Worm (Caenorhabditis elegans) whole organism, L4 larva: Measurements from ENCODE around the gene K09A9.8.

Source experiments
- ama-1 ChIP-seq: fragments of 150-350 bp; optimal IDR thresholded peaks from 2 replicates; lab custom pipeline; 2014; ENCODE audit warnings: inconsistent platforms, mixed read lengths
- daf-16 ChIP-seq, 3 experiments: sonication (generic microtip); optimal IDR thresholded peaks; 2 replicates each; lab custom pipeline; 2016 to 2017; ENCODE audit warnings: missing genetic modification characterization in 3 of 3, missing genetic modification reagents in 3 of 3, mild to moderate bottlenecking in 2 of 3, missing compliant biosample characterization in 2 of 3, missing biosample characterization in 1 of 3, moderate library complexity in 1 of 3
- egl-27 ChIP-seq: sonication (generic microtip); optimal IDR thresholded peaks from 3 replicates; lab custom pipeline; 2017; ENCODE audit warnings: missing biosample characterization, missing genetic modification reagents, missing genetic modification characterization
- mdl-1 ChIP-seq, 2 experiments: fragments of 150-350 bp in 1 of 2; sonication (generic microtip) in 1 of 2; optimal IDR thresholded peaks; 2 replicates each; lab custom pipeline; 2014 to 2017; ENCODE audit warnings: missing biosample characterization in 2 of 2, missing genetic modification characterization in 2 of 2
- mes-2 ChIP-seq: sonication (generic microtip); optimal IDR thresholded peaks from 2 replicates; lab custom pipeline; 2016; ENCODE audit warnings: missing genotype, mild to moderate bottlenecking, missing genetic modification characterization, missing compliant biosample characterization; ENCODE audit not compliant: poor library complexity, severe bottlenecking
- nhr-237 ChIP-seq: sonication (generic microtip); optimal IDR thresholded peaks from 2 replicates; lab custom pipeline; 2017; ENCODE audit warnings: missing biosample characterization, missing genetic modification characterization
- nhr-48 ChIP-seq: sonication (generic microtip); optimal IDR thresholded peaks from 2 replicates; lab custom pipeline; 2016; ENCODE audit warnings: mild to moderate bottlenecking, missing genetic modification characterization, missing compliant biosample characterization
- pqm-1 ChIP-seq: sonication (generic microtip); optimal IDR thresholded peaks from 2 replicates; lab custom pipeline; 2017; ENCODE audit warnings: missing biosample characterization, missing genetic modification characterization
- set-16 ChIP-seq: fragments of 200-800 bp; sonication (Bioruptor generic); IDR thresholded peaks from 2 replicates; pipeline ENCODE4 v1.3.6; 2022; ENCODE audit warnings: missing genetic modification reagents, missing genetic modification characterization, missing compliant biosample characterization
- tra-1 ChIP-seq: fragments of 200-800 bp; sonication (Bioruptor generic); IDR thresholded peaks from 2 replicates; pipeline ENCODE4 v1.3.6; 2022; ENCODE audit warnings: missing genetic modification reagents, missing genetic modification characterization, missing compliant biosample characterization
- unc-39 ChIP-seq: sonication (generic microtip); optimal IDR thresholded peaks from 2 replicates; lab custom pipeline; 2017; ENCODE audit warnings: missing biosample characterization, missing genetic modification characterization
- unc-62 ChIP-seq, 3 experiments: fragments of 150-350 bp in 1 of 3; sonication (generic microtip); optimal IDR thresholded peaks in 2 of 3; peaks in 1 of 3; 1 replicate in 1 of 3; 2 replicates in 2 of 3; lab custom pipeline; 2014 to 2017; ENCODE audit warnings: missing biosample characterization in 3 of 3, missing genetic modification characterization in 3 of 3, missing genetic modification reagents in 3 of 3, missing genotype in 1 of 3
- zfp-3 ChIP-seq: fragments of 200-800 bp; sonication (Bioruptor generic); conservative IDR thresholded peaks from 2 replicates; pipeline ENCODE4 v1.3.6; 2022; ENCODE audit warnings: missing genetic modification reagents, missing genetic modification characterization, missing compliant biosample characterization

ce11 chrX:15617168-15617567, 20.2 kb upstream of the K09A9.8 start:
- no peak for TF ChIP-seq ama-1 (lab: Kevin White, UChicago)
- TF ChIP-seq egl-27 (tag; lab: Kevin White, UChicago), result no peak
- no peak for TF ChIP-seq mdl-1 (tag; optimal IDR thresholded peaks at IDR 0.05; lab: Kevin White, UChicago)
- no peak for TF ChIP-seq tra-1 (GFP tag; lab: Robert Waterston, UW)
- no peak for TF ChIP-seq unc-62 (GFP tag; optimal IDR thresholded peaks at IDR 0.05 in 1 of 2; lab: Kevin White, UChicago)
- TF ChIP-seq unc-62 (tag; optimal IDR thresholded peaks at IDR 0.05; lab: Kevin White, UChicago), result no peak
- TF ChIP-seq pqm-1 (tag; lab: Kevin White, UChicago), result no peak
- TF ChIP-seq mes-2 (tag; lab: Kevin White, UChicago), result peak; percentile 40
- TF ChIP-seq unc-39 (tag; lab: Kevin White, UChicago), result no peak
- no peak for TF ChIP-seq daf-16 (GFP tag; optimal IDR thresholded peaks at IDR 0.05; lab: Kevin White, UChicago)
- TF ChIP-seq daf-16 (tag; optimal IDR thresholded peaks at IDR 0.05; lab: Kevin White, UChicago), result peak; percentile 4
- TF ChIP-seq zfp-3 (GFP tag; lab: Robert Waterston, UW), result no peak
- TF ChIP-seq nhr-237 (tag; lab: Kevin White, UChicago), result no peak
- TF ChIP-seq nhr-48 (tag; lab: Kevin White, UChicago), result no peak
- TF ChIP-seq set-16, result no peak
